Worm (Caenorhabditis elegans) whole organism, early embryonic: ENCODE results near the gene F01G10.10.

ENCODE experiments used
- aly-1 ChIP-seq: sonication (generic microtip); optimal IDR thresholded peaks from 2 replicates; lab custom pipeline; 2016; ENCODE audit warnings: missing genetic modification characterization, missing compliant biosample characterization
- ama-1 ChIP-seq: fragments of 150-350 bp; optimal IDR thresholded peaks from 2 replicates; lab custom pipeline; 2014
- ceh-13 ChIP-seq: fragments of 200-800 bp; sonication (Bioruptor generic); optimal IDR thresholded peaks from 2 replicates; lab custom pipeline; 2018; ENCODE audit warnings: mild to moderate bottlenecking, missing genetic modification characterization, missing compliant biosample characterization
- flt-1 ChIP-seq: fragments of 200-800 bp; sonication (Bioruptor generic); IDR thresholded peaks from 2 replicates; pipeline ENCODE4 v1.3.6; 2022; ENCODE audit warnings: missing genetic modification characterization, missing compliant biosample characterization
- scrt-1 ChIP-seq: fragments of 200-800 bp; sonication (Bioruptor generic); IDR thresholded peaks from 2 replicates; pipeline ENCODE4 v1.3.6; 2022; ENCODE audit warnings: missing genetic modification characterization, missing compliant biosample characterization
- sea-1 ChIP-seq: fragments of 200-800 bp; sonication (Bioruptor generic); conservative IDR thresholded peaks from 2 replicates; pipeline ENCODE4 v1.3.6; 2022; ENCODE audit warnings: missing genetic modification characterization, missing compliant biosample characterization
- tbx-11 ChIP-seq: fragments of 200-800 bp; sonication (Bioruptor generic); IDR thresholded peaks from 2 replicates; pipeline ENCODE4 v1.3.6; 2022; ENCODE audit warnings: missing genetic modification characterization, missing compliant biosample characterization
- tbx-37 ChIP-seq: fragments of 200-800 bp; sonication (Bioruptor generic); conservative IDR thresholded peaks from 2 replicates; pipeline ENCODE4 v1.3.6; 2022; ENCODE audit warnings: missing genetic modification reagents, missing genetic modification characterization, missing compliant biosample characterization

- no peak for TF ChIP-seq aly-1 (tag; lab: Kevin White, UChicago)
- TF ChIP-seq ceh-13 (GFP tag; lab: Kevin White, UChicago): no peak
- TF ChIP-seq tbx-37 (GFP tag; lab: Robert Waterston, UW): no peak
- TF ChIP-seq tbx-11: no peak
- TF ChIP-seq flt-1: no peak
- no peak for TF ChIP-seq scrt-1
- no peak for TF ChIP-seq sea-1 (GFP tag; lab: Robert Waterston, UW)
- no peak for TF ChIP-seq ama-1 (lab: Kevin White, UChicago)
Measured at ce11 chrIV:10206182-10206581, 39.8 kb upstream of the F01G10.10 start, which contains the start of gene K04D7.6.
